Fruit fly (Drosophila melanogaster): ENCODE results near the gene CG5391.

Gene CG5391

DNA sequence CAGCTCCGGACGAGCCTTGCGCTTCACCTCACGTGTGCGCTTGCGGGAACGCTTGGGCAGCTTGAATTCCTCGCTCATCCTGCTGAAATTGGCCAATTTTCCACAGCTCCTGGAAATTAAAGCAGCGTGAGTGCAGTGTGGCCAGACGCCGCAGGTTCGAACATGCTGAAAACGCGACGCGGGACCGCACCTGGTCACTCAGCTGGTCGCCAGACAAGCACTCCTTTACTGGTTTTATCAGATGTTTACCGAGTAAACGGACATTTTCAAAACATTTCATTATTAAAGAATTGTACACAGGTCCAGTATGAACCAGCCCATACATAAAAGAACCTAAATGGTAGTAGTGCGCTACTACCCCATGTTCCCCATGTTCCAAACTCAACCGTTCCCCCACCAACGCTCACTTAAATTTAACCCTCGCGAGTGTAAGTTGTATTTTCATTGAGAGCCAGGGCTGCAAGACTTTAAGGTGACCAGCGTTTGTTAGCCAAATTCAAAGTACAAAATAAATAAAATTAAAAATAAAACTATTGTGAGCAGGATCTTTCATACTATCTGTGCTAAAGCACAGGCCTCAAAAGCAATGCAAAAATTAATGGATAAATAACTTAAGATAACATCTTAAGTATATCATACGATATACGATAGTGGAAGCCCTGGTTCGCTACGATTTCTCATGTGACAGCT, 28.4 kb upstream of the CG5391 start, which contains the start of the genes JMJD6, CG7071 and Muted (continued):
- TF ChIP-seq Opbp (GFP tag; IDR thresholded peaks at IDR 0.05; ENCODE audit: partially characterized antibody) (peak; percentile 60; the same call in 1 of the 3 replicates), Pdp1 (GFP tag; optimal IDR thresholded peaks at IDR 0.05) (peak; percentile 81 to 91), Drgx (GFP tag; IDR thresholded peaks at IDR 0.05) (peak; percentile 85), gcm2 (GFP tag; optimal IDR thresholded peaks at IDR 0.05) (peak; percentile 65), Kr (GFP tag; optimal IDR thresholded peaks at IDR 0.05) (no peak), CG17829 (tag; optimal IDR thresholded peaks at IDR 0.05) (peak; percentile 88), CG10321 (GFP tag; IDR thresholded peaks at IDR 0.05) (peak; percentile 40; the same call in 1 of the 2 replicates), CG33557 (GFP tag; optimal IDR thresholded peaks at IDR 0.05) (peak; percentile 89), pfk (GFP tag; optimal IDR thresholded peaks at IDR 0.05) (peak; percentile 97), Antp (GFP tag; optimal IDR thresholded peaks at IDR 0.05) (peak; percentile 73), CG6813 (GFP tag; optimal IDR thresholded peaks at IDR 0.05) (peak; percentile 32), CG4328 (GFP tag; optimal IDR thresholded peaks at IDR 0.05) (peak; percentile 93), Nf-YC (tag; optimal IDR thresholded peaks at IDR 0.05) (peak; percentile 78), vfl (GFP tag; optimal IDR thresholded peaks at IDR 0.05) (peak; percentile 92), abd-A (tag; optimal IDR thresholded peaks at IDR 0.05) (no peak), Atf3 (GFP tag; optimal IDR thresholded peaks at IDR 0.05) (peak; percentile 86), CG31365 (tag; optimal IDR thresholded peaks at IDR 0.05) (peak; percentile 30), Ptx1 (GFP tag; IDR thresholded peaks at IDR 0.05) (peak; percentile 93), aop (GFP tag; IDR thresholded peaks at IDR 0.05) (peak; percentile 66; the same call in 1 of the 2 replicates), E2f2 (GFP tag; IDR thresholded peaks at IDR 0.05) (peak; percentile 79), CG34422 (GFP tag; IDR thresholded peaks at IDR 0.05) (peak; percentile 93), kay (GFP tag; optimal IDR thresholded peaks at IDR 0.05) (peak; percentile 75), bigmax (GFP tag; optimal IDR thresholded peaks at IDR 0.05) (no peak), Optix (GFP tag; IDR thresholded peaks at IDR 0.05) (peak; percentile 88), sr (GFP tag; IDR thresholded peaks at IDR 0.05) (peak; percentile 55; the same call in 1 of the 3 replicates), NfI (GFP tag; optimal IDR thresholded peaks at IDR 0.05) (peak; percentile 95), CG8290 (GFP tag; optimal IDR thresholded peaks at IDR 0.05) (peak; percentile 35), CG8290 (tag; optimal IDR thresholded peaks at IDR 0.05) (peak; percentile 37 to 76), pho (GFP tag; optimal IDR thresholded peaks at IDR 0.05) (peak; percentile 91), NC2α (GFP tag; optimal IDR thresholded peaks at IDR 0.05) (peak; percentile 32), CG4617 (GFP tag; optimal IDR thresholded peaks at IDR 0.05; ENCODE audit: borderline replicate concordance) (peak; percentile 80), CG3995 (GFP tag; optimal IDR thresholded peaks at IDR 0.05) (peak; percentile 71), CG12744 (GFP tag; optimal IDR thresholded peaks at IDR 0.05) (peak; percentile 86), CG13287 (GFP tag; IDR thresholded peaks at IDR 0.05; ENCODE audit: partially characterized antibody) (peak; percentile 94), CG8924 (tag; optimal IDR thresholded peaks at IDR 0.05) (peak; percentile 82), MTF-1 (GFP tag; optimal IDR thresholded peaks at IDR 0.05; ENCODE audit: borderline replicate concordance) (peak; percentile 76), ranshi (GFP tag; IDR thresholded peaks at IDR 0.05) (peak; percentile 93), CG10267 (tag; optimal IDR thresholded peaks at IDR 0.05) (peak; percentile 86), tin (GFP tag; optimal IDR thresholded peaks at IDR 0.05) (peak; percentile 96), danr (GFP tag; IDR thresholded peaks at IDR 0.05) (peak; percentile 84), CG1529 (GFP tag; optimal IDR thresholded peaks at IDR 0.05) (peak; percentile 76), CG7271 (tag; optimal IDR thresholded peaks at IDR 0.05) (peak; percentile 69), CG12104 (GFP tag; optimal IDR thresholded peaks at IDR 0.05) (peak; percentile 91), CG13775 (GFP tag; optimal IDR thresholded peaks at IDR 0.05) (peak; percentile 94), hbn (GFP tag; IDR thresholded peaks at IDR 0.05; ENCODE audit: partially characterized antibody) (peak; percentile 92), CG13424 (tag; optimal IDR thresholded peaks at IDR 0.05) (peak; percentile 96), CG3847 (GFP tag; IDR thresholded peaks at IDR 0.05) (peak; percentile 95), C15 (GFP tag; IDR thresholded peaks at IDR 0.05) (peak; percentile 74), CG9609 (GFP tag; optimal IDR thresholded peaks at IDR 0.05) (peak; percentile 83), gt (GFP tag; IDR thresholded peaks at IDR 0.05) (peak; percentile 73)

All from whole organism, embryonic.